Worm (Caenorhabditis elegans) whole organism, L3 larva: ENCODE measurements around the gene spe-41.

ENCODE experiments used
- fos-1 ChIP-seq: fragments of 150-350 bp; optimal IDR thresholded peaks from 2 replicates; lab custom pipeline; 2014; ENCODE audit warnings: missing biosample characterization, missing genetic modification characterization
- nhr-12 ChIP-seq: fragments of 150-350 bp; optimal IDR thresholded peaks from 2 replicates; lab custom pipeline; 2014; ENCODE audit warnings: missing biosample characterization, missing genetic modification characterization
- pqm-1 ChIP-seq: fragments of 150-350 bp; optimal IDR thresholded peaks from 2 replicates; lab custom pipeline; 2017; ENCODE audit warnings: missing biosample characterization, missing genetic modification characterization, inconsistent platforms

DNA sequence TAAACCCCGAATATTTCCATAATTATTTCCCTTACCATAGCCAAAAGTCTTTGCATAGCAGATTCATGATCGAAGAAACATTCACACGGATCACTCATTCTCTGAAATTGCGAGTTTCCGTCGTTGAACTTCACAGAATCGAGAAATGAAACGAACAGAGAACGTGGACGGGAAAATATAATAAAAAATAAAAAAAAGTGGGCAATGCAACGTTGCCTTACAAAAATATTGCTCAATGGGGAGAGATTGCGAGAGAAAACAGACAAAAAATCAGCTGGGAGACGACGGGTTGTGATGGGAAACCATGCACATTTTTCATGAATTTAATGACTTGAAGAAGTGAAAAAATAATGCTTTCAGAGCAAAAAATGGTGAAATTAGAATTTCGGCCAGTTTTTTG lies 25.6 kb upstream of the spe-41 start, which contains the start of gene smim-14:
- TF ChIP-seq nhr-12: no peak
- no peak for TF ChIP-seq fos-1 (tag; lab: Kevin White, UChicago)
- no peak for TF ChIP-seq pqm-1 (tag; lab: Kevin White, UChicago)
